Worm (Caenorhabditis elegans): ENCODE results near the gene kel-10.

DNA sequence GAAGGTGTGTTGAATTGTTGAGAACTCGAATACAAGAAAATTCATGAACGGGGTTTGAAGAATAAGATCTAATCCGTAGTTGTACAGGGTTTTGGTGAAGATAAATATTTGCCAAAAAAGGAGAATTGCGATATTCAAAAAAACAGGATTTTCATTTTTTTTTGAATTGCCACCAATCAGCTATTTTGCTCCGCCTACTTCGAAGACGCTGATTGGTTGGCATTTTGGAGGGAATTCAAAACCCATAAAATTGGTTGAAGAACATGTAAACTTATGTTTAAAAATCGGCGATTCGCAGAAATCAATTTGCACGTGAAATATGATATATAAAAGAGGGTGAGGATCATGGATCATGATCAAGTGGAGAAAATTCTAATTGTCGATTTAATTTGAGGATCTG is 25.2 kb downstream of the kel-10 start:
- TF ChIP-seq ztf-29 (GFP tag; IDR thresholded peaks at IDR 0.05) (no peak), tab-1 (GFP tag; IDR thresholded peaks at IDR 0.05) (no peak), ztf-23 (GFP tag; IDR thresholded peaks at IDR 0.05) (no peak), flt-1 (GFP tag; IDR thresholded peaks at IDR 0.05) (no peak), cog-1 (tag; optimal IDR thresholded peaks at IDR 0.05) (no peak), klf-2 (GFP tag; conservative IDR thresholded peaks at IDR 0.05) (no peak), med-1 (GFP tag; optimal IDR thresholded peaks at IDR 0.05; ENCODE audit: insufficient read depth) (no peak), T22C8.4 (GFP tag; IDR thresholded peaks at IDR 0.05) (no peak), ref-1 (GFP tag; conservative IDR thresholded peaks at IDR 0.05) (no peak)
